Fruit fly (Drosophila melanogaster) whole organism, embryonic: ENCODE measurements around the gene qtc.

Experiments used
- CG10321 ChIP-seq: fragments of 200-800 bp; sonication (Bioruptor generic); IDR thresholded peaks from 2 replicates; pipeline ENCODE4 v1.3.6; 2022; ENCODE audit warnings: missing biosample characterization, missing genetic modification characterization
- CG10431 ChIP-seq: fragments of 200-800 bp; sonication (Bioruptor generic); optimal IDR thresholded peaks from 3 replicates; lab custom pipeline; 2018; ENCODE audit warnings: missing biosample characterization, mild to moderate bottlenecking, missing genetic modification characterization
- CG11560 ChIP-seq: fragments of 200-800 bp; sonication (Bioruptor generic); IDR thresholded peaks from 3 replicates; pipeline ENCODE4 v1.3.6; 2022; ENCODE audit warnings: missing biosample characterization, missing genetic modification characterization
- CG11723 ChIP-seq: fragments of 200-800 bp; sonication (Bioruptor generic); optimal IDR thresholded peaks from 2 replicates; lab custom pipeline; 2017; ENCODE audit warnings: missing biosample characterization, mild to moderate bottlenecking, missing genetic modification characterization
- CG13296 ChIP-seq: fragments of 200-800 bp; sonication (Bioruptor generic); optimal IDR thresholded peaks from 3 replicates; lab custom pipeline; 2018; ENCODE audit warnings: missing biosample characterization, mild to moderate bottlenecking, missing genetic modification characterization
- CG15269 ChIP-seq: fragments of 200-800 bp; sonication (Bioruptor generic); optimal IDR thresholded peaks from 2 replicates; lab custom pipeline; 2018; ENCODE audit warnings: missing biosample characterization, mild to moderate bottlenecking, missing genetic modification characterization, moderate library complexity
- CG1647 ChIP-seq: fragments of 200-800 bp; sonication (Bioruptor generic); optimal IDR thresholded peaks from 3 replicates; lab custom pipeline; 2016; ENCODE audit warnings: missing biosample characterization, missing genetic modification characterization
- CG16863 ChIP-seq: fragments of 200-800 bp; sonication (Bioruptor generic); optimal IDR thresholded peaks from 3 replicates; lab custom pipeline; 2016; ENCODE audit warnings: missing biosample characterization, missing genetic modification characterization
- CG1792 ChIP-seq: fragments of 200-800 bp; sonication (Bioruptor generic); optimal IDR thresholded peaks from 2 replicates; lab custom pipeline; 2016; ENCODE audit warnings: missing biosample characterization, missing genetic modification characterization
- CG18764 ChIP-seq: fragments of 200-800 bp; sonication (Bioruptor generic); optimal IDR thresholded peaks from 3 replicates; lab custom pipeline; 2016; ENCODE audit warnings: missing biosample characterization, missing genetic modification characterization
- CG2199 ChIP-seq: fragments of 200-800 bp; sonication (Bioruptor generic); IDR thresholded peaks from 3 replicates; pipeline ENCODE4 v1.3.6; 2022; ENCODE audit warnings: missing biosample characterization, missing genetic modification characterization
- CG3847 ChIP-seq: fragments of 200-800 bp; sonication (Bioruptor generic); IDR thresholded peaks from 2 replicates; pipeline ENCODE4 v1.3.6; 2022; ENCODE audit warnings: missing biosample characterization, missing genetic modification characterization
- CG4617 ChIP-seq: fragments of 200-800 bp; sonication (Bioruptor generic); optimal IDR thresholded peaks from 3 replicates; lab custom pipeline; 2016; ENCODE audit warnings: missing biosample characterization, missing genetic modification characterization, borderline replicate concordance
- CG4854 ChIP-seq: fragments of 200-800 bp; sonication (Bioruptor generic); optimal IDR thresholded peaks from 2 replicates; lab custom pipeline; 2016; ENCODE audit warnings: missing biosample characterization, missing genetic modification characterization, inconsistent platforms
- CG7357 ChIP-seq: fragments of 200-800 bp; sonication (Bioruptor generic); IDR thresholded peaks from 3 replicates; pipeline ENCODE4 v1.3.6; 2022; ENCODE audit warnings: missing biosample characterization, missing genetic modification characterization
- CG8281 ChIP-seq: fragments of 200-800 bp; sonication (Bioruptor generic); optimal IDR thresholded peaks from 2 replicates; lab custom pipeline; 2018; ENCODE audit warnings: missing biosample characterization, mild to moderate bottlenecking, missing genetic modification characterization, moderate library complexity
- CG9609 ChIP-seq: fragments of 200-800 bp; sonication (Bioruptor generic); optimal IDR thresholded peaks from 3 replicates; lab custom pipeline; 2016; ENCODE audit warnings: missing biosample characterization, missing genetic modification characterization
- CkIIα-i1 ChIP-seq: fragments of 200-800 bp; sonication (Bioruptor generic); IDR thresholded peaks from 2 replicates; pipeline ENCODE4 v1.3.6; 2022; ENCODE audit warnings: missing biosample characterization, missing genetic modification characterization
- Dad ChIP-seq: fragments of 200-800 bp; sonication (Bioruptor generic); optimal IDR thresholded peaks from 3 replicates; lab custom pipeline; 2016; ENCODE audit warnings: missing biosample characterization, missing genetic modification characterization
- Dfd ChIP-seq, 2 experiments: fragments of >200 bp; optimal IDR thresholded peaks; 2 replicates each; lab custom pipeline; 2017; ENCODE audit warnings: missing biosample characterization in 2 of 2, missing genetic modification characterization in 2 of 2
- Dip2 ChIP-seq: fragments of 200-800 bp; sonication (Bioruptor generic); IDR thresholded peaks from 2 replicates; pipeline ENCODE4 v1.3.6; 2022; ENCODE audit warnings: missing biosample characterization, missing genetic modification characterization
- E2f1 ChIP-seq: fragments of 200-800 bp; sonication (Bioruptor generic); IDR thresholded peaks from 2 replicates; pipeline ENCODE4 v1.3.6; 2022; ENCODE audit warnings: missing biosample characterization, missing genetic modification characterization
- Elba2 ChIP-seq: fragments of 200-800 bp; sonication (Bioruptor generic); optimal IDR thresholded peaks from 3 replicates; lab custom pipeline; 2016; ENCODE audit warnings: missing biosample characterization, missing genetic modification characterization
- Ets65A ChIP-seq: fragments of 200-800 bp; sonication (Bioruptor generic); peaks from one replicate; lab custom pipeline; 2016; ENCODE audit warnings: missing biosample characterization, missing genetic modification characterization
- Gsc ChIP-seq: fragments of 200-800 bp; sonication (Bioruptor generic); IDR thresholded peaks from 2 replicates; pipeline ENCODE4 v1.3.6; 2022; ENCODE audit warnings: missing biosample characterization, missing genetic modification characterization
- Kr ChIP-seq: fragments of 200-800 bp; sonication (Bioruptor generic); optimal IDR thresholded peaks from 2 replicates; lab custom pipeline; 2017; ENCODE audit warnings: missing biosample characterization, mild to moderate bottlenecking, missing genetic modification characterization
- Lhr ChIP-seq: fragments of 200-800 bp; sonication (Bioruptor generic); optimal IDR thresholded peaks from 3 replicates; lab custom pipeline; 2017; ENCODE audit warnings: mild to moderate bottlenecking, missing biosample characterization, missing genetic modification reagents, missing genetic modification characterization
- MTF-1 ChIP-seq: fragments of 200-800 bp; sonication (Bioruptor generic); optimal IDR thresholded peaks from 2 replicates; lab custom pipeline; 2018; ENCODE audit warnings: missing biosample characterization, mild to moderate bottlenecking, missing genetic modification characterization, borderline replicate concordance
- NK7.1 ChIP-seq: fragments of 200-800 bp; sonication (Bioruptor generic); optimal IDR thresholded peaks from 3 replicates; lab custom pipeline; 2016; ENCODE audit warnings: missing biosample characterization, missing genetic modification characterization
- Nf-YC ChIP-seq: fragments of 200-800 bp; optimal IDR thresholded peaks from 3 replicates; lab custom pipeline; 2019; ENCODE audit warnings: missing biosample characterization, mild to moderate bottlenecking, missing genetic modification characterization, moderate library complexity
- Sox102F ChIP-seq: fragments of 200-800 bp; sonication (Bioruptor generic); optimal IDR thresholded peaks from 2 replicates; lab custom pipeline; 2018; ENCODE audit warnings: missing biosample characterization, mild to moderate bottlenecking, missing genetic modification characterization, moderate library complexity
- Spps ChIP-seq: fragments of 200-800 bp; sonication (Bioruptor generic); optimal IDR thresholded peaks from 2 replicates; lab custom pipeline; 2018; ENCODE audit warnings: missing biosample characterization, mild to moderate bottlenecking, missing genetic modification characterization
- ac ChIP-seq: fragments of 200-800 bp; sonication (Bioruptor generic); optimal IDR thresholded peaks from 3 replicates; lab custom pipeline; 2017; ENCODE audit warnings: missing biosample characterization, mild to moderate bottlenecking, missing genetic modification characterization
- al ChIP-seq: fragments of 200-800 bp; sonication (Bioruptor generic); IDR thresholded peaks from 2 replicates; pipeline ENCODE4 v1.3.6; 2022; ENCODE audit warnings: missing biosample characterization, missing genetic modification characterization
- bab2 ChIP-seq: fragments of 200-800 bp; sonication (Bioruptor generic); optimal IDR thresholded peaks from 2 replicates; lab custom pipeline; 2016; ENCODE audit warnings: missing biosample characterization, missing genetic modification characterization
- croc ChIP-seq: fragments of 200-800 bp; sonication (Bioruptor generic); conservative IDR thresholded peaks from 3 replicates; pipeline ENCODE4 v1.3.6; 2022; ENCODE audit warnings: missing biosample characterization, missing genetic modification characterization
- crp ChIP-seq, 2 experiments: fragments of 200-800 bp; sonication (Bioruptor generic); optimal IDR thresholded peaks; 2 replicates in 1 of 2; 3 replicates in 1 of 2; lab custom pipeline; 2017; ENCODE audit warnings: missing biosample characterization in 2 of 2, missing genetic modification characterization in 2 of 2, mild to moderate bottlenecking in 1 of 2, moderate library complexity in 1 of 2
- ems ChIP-seq: fragments of 200-800 bp; sonication (Bioruptor generic); optimal IDR thresholded peaks from 3 replicates; lab custom pipeline; 2016; ENCODE audit warnings: missing biosample characterization, missing genetic modification characterization
- grn ChIP-seq: fragments of 200-800 bp; sonication (Bioruptor generic); optimal IDR thresholded peaks from 3 replicates; lab custom pipeline; 2017; ENCODE audit warnings: missing biosample characterization, missing genetic modification characterization
- ham ChIP-seq: fragments of 200-800 bp; sonication (Bioruptor generic); IDR thresholded peaks from 2 replicates; pipeline ENCODE4 v1.3.6; 2022; ENCODE audit warnings: missing biosample characterization, missing genetic modification characterization
- kay ChIP-seq: fragments of 200-800 bp; sonication (Bioruptor generic); optimal IDR thresholded peaks from 2 replicates; lab custom pipeline; 2016; ENCODE audit warnings: missing biosample characterization, missing genetic modification characterization
- oc ChIP-seq: fragments of 200-800 bp; sonication (Bioruptor generic); optimal IDR thresholded peaks from 2 replicates; lab custom pipeline; 2018; ENCODE audit warnings: missing biosample characterization, mild to moderate bottlenecking, missing genetic modification characterization, moderate library complexity
- otp ChIP-seq: fragments of 200-800 bp; sonication (Bioruptor generic); IDR thresholded peaks from 3 replicates; pipeline ENCODE4, ENCODE4 v1.3.6; 2022; ENCODE audit warnings: missing biosample characterization, missing genetic modification characterization
- pnt ChIP-seq: fragments of 200-800 bp; sonication (Bioruptor generic); optimal IDR thresholded peaks from 3 replicates; lab custom pipeline; 2016; ENCODE audit warnings: missing biosample characterization, missing genetic modification characterization
- prd ChIP-seq, 3 experiments: fragments of >200 bp in 2 of 3; fragments of 200-800 bp in 1 of 3; sonication (Bioruptor generic) in 1 of 3; optimal IDR thresholded peaks in 2 of 3; IDR thresholded peaks in 1 of 3; 2 replicates in 2 of 3; 3 replicates in 1 of 3; pipeline versions ENCODE4 v1.3.6 to Lab custom; 2017 to 2022; ENCODE audit warnings: missing biosample characterization in 1 of 3, missing genetic modification characterization in 1 of 3
- repo ChIP-seq: fragments of 200-800 bp; sonication (Bioruptor generic); optimal IDR thresholded peaks from 2 replicates; lab custom pipeline; 2016; ENCODE audit warnings: missing biosample characterization, missing genetic modification characterization
- tin ChIP-seq: fragments of 200-800 bp; sonication (Bioruptor generic); optimal IDR thresholded peaks from 3 replicates; lab custom pipeline; 2016; ENCODE audit warnings: missing biosample characterization, missing genetic modification characterization
- tx ChIP-seq: fragments of 200-800 bp; sonication (Bioruptor generic); optimal IDR thresholded peaks from 2 replicates; lab custom pipeline; 2016; ENCODE audit warnings: missing biosample characterization, missing genetic modification characterization
- vfl ChIP-seq: fragments of 200-800 bp; sonication (Bioruptor generic); optimal IDR thresholded peaks from 2 replicates; lab custom pipeline; 2016; ENCODE audit warnings: missing biosample characterization, missing genetic modification characterization
- yki ChIP-seq: fragments of >200 bp; optimal IDR thresholded peaks from 3 replicates; lab custom pipeline; 2018
- zen2 ChIP-seq: fragments of 200-800 bp; sonication (Bioruptor generic); IDR thresholded peaks from 3 replicates; pipeline ENCODE4 v1.3.6; 2022; ENCODE audit warnings: missing biosample characterization, missing genetic modification characterization; ENCODE audit not compliant: partially characterized antibody

Gene qtc

DNA sequence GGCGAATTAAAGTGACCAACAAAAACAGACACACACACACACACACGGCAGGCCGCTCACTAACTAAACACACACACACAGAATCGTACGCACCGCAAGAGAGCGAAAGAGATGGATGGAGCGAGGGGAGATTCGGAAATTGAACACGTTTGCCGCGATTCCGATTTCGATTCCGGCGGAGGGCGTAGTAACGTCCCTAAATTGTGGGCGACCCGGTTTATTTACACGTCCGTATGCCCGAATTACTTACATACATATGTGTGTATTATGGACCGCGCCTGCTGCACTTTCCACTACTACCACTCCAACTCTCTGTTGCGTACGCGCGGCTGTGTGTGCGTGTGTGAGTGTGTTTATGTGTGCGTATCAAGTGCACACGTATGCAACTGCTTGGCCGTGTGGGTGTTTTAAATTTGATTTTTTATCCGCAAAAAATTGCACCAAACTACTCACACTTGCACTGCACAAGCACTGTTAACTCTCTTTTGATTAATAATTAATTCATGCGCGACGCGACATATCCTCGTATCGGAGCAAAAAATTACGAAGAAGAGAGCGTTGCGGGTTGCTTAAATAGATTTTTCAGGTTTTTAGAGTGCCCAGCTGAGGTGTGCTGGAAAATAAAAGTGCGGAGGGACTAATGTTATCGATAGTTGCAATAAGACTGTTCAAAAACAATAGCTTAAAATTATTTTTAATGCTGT, 32.5 kb downstream of the qtc start, which contains the start of gene Pgant5 (continued):
- TF ChIP-seq NK7.1 (GFP tag; lab: Kevin White, UChicago) (no peak), yki (lab: Kevin White, UChicago) (no peak), Gsc (GFP tag; lab: Robert Waterston, UW) (no peak), Nf-YC (tag; lab: Kevin White, UChicago) (peak; percentile 73), CG9609 (peak; percentile 17), CG1647 (peak; percentile 20), CG15269 (tag; lab: Kevin White, UChicago) (no peak), CG11560 (tag; lab: Robert Waterston, UW) (no peak), CkIIα-i1 (GFP tag; lab: Robert Waterston, UW) (no peak), ham (no peak), CG8281 (tag; lab: Kevin White, UChicago) (no peak), vfl (GFP tag; lab: Kevin White, UChicago) (no peak), al (no peak), CG1792 (GFP tag; lab: Kevin White, UChicago) (no peak), Dfd (GFP tag; optimal IDR thresholded peaks at IDR 0.05; lab: Kevin White, UChicago) (peak in 1 of 2 experiments; percentile 47), Kr (GFP tag; lab: Kevin White, UChicago) (no peak), kay (GFP tag; lab: Kevin White, UChicago) (no peak), Ets65A (GFP tag; lab: Kevin White, UChicago) (no peak), CG4854 (GFP tag; lab: Kevin White, UChicago) (no peak), oc (tag; lab: Kevin White, UChicago) (no peak), bab2 (no peak), E2f1 (GFP tag; lab: Robert Waterston, UW) (no peak), tx (GFP tag; lab: Kevin White, UChicago) (peak; percentile 3), CG18764 (GFP tag; lab: Kevin White, UChicago) (no peak), Sox102F (GFP tag; lab: Kevin White, UChicago) (no peak), Spps (tag; lab: Kevin White, UChicago) (no peak), otp (GFP tag; lab: Robert Waterston, UW) (no peak), ems (no peak), Lhr (GFP tag; lab: Kevin White, UChicago) (peak; percentile 47), CG10321 (no peak), pnt (no peak), MTF-1 (peak; percentile 20), CG11723 (no peak), tin (GFP tag; lab: Kevin White, UChicago) (no peak), CG16863 (GFP tag; lab: Kevin White, UChicago) (no peak), Elba2 (GFP tag; lab: Kevin White, UChicago) (peak; percentile 64), Dip2 (GFP tag; lab: Robert Waterston, UW) (no peak), ac (no peak), CG10431 (GFP tag; lab: Kevin White, UChicago) (no peak), croc (GFP tag; lab: Robert Waterston, UW) (no peak), repo (no peak), zen2 (peak; percentile 36; the same call in 1 of the 3 replicates), CG4617 (GFP tag; lab: Kevin White, UChicago) (peak; percentile 24), crp (GFP tag; optimal IDR thresholded peaks at IDR 0.05; lab: Kevin White, UChicago) (no peak), CG2199 (GFP tag; lab: Robert Waterston, UW) (no peak), prd (optimal IDR thresholded peaks at IDR 0.05; lab: Kevin White, UChicago) (no peak), prd (GFP tag; IDR thresholded peaks at IDR 0.05; lab: Robert Waterston, UW) (no peak), Dad (GFP tag; lab: Kevin White, UChicago) (no peak), CG7357 (GFP tag; lab: Robert Waterston, UW) (no peak), grn (GFP tag; lab: Kevin White, UChicago) (no peak), CG3847 (GFP tag; lab: Robert Waterston, UW) (no peak), CG13296 (GFP tag; lab: Kevin White, UChicago) (peak; percentile 9)
